Worm (Caenorhabditis elegans): ENCODE results near the gene Y55B1AR.4.
A peak's percentile ranks its signal among the peaks of the same experiment; 100 is the strongest.

Gene Y55B1AR.4

ce11 chrIII:623754-624153 is 18.4 kb upstream of the Y55B1AR.4 start (continued):
- TF ChIP-seq ztf-3 (GFP tag; optimal IDR thresholded peaks at IDR 0.05) (no peak), nhr-80 (tag; optimal IDR thresholded peaks at IDR 0.05) (peak; percentile 99), tbx-9 (tag; optimal IDR thresholded peaks at IDR 0.05; ENCODE audit: borderline replicate concordance) (no peak), lin-54 (GFP tag; optimal IDR thresholded peaks at IDR 0.05) (peak; percentile 53), lin-40 (tag; optimal IDR thresholded peaks at IDR 0.05) (peak; percentile 84), somi-1 (GFP tag; optimal IDR thresholded peaks at IDR 0.05) (peak; percentile 79), ceh-27 (GFP tag; optimal IDR thresholded peaks at IDR 0.05) (peak; percentile 92), lin-35 (GFP tag; optimal IDR thresholded peaks at IDR 0.05) (peak in 1 of 3 experiments; percentile 18), ceh-40 (GFP tag; IDR thresholded peaks at IDR 0.05) (no peak), mes-4 (tag; optimal IDR thresholded peaks at IDR 0.05) (no peak), dpl-1 (GFP tag; optimal IDR thresholded peaks at IDR 0.05) (no peak), T26A5.8 (tag; optimal IDR thresholded peaks at IDR 0.05) (no peak), K12H6.12 (tag; optimal IDR thresholded peaks at IDR 0.05) (peak; percentile 89), athp-1 (tag; optimal IDR thresholded peaks at IDR 0.05) (peak; percentile 44), ccch-3 (GFP tag; optimal IDR thresholded peaks at IDR 0.05) (no peak), zfh-2 (GFP tag; conservative IDR thresholded peaks at IDR 0.05) (peak; percentile 97), egl-44 (GFP tag; IDR thresholded peaks at IDR 0.05) (0 out of 2 replicates have a peak, but pooled peaks have one; percentile 72), aptf-3 (GFP tag; IDR thresholded peaks at IDR 0.05) (no peak), gei-17 (GFP tag; optimal IDR thresholded peaks at IDR 0.05) (peak; percentile 42), let-526 (GFP tag; IDR thresholded peaks at IDR 0.05) (no peak), ceh-100 (GFP tag; IDR thresholded peaks at IDR 0.05) (no peak), snpc-1.1 (tag; optimal IDR thresholded peaks at IDR 0.05; ENCODE audit: insufficient read depth) (no peak), hsf-1 (GFP tag; IDR thresholded peaks at IDR 0.05) (no peak), rec-8 (tag; optimal IDR thresholded peaks at IDR 0.05) (no peak), F22D6.2 (tag; optimal IDR thresholded peaks at IDR 0.05) (peak; percentile 20), Y53G8AR.9 (GFP tag; conservative IDR thresholded peaks at IDR 0.05) (peak; percentile 53; the same call in 1 of the 2 replicates), ztf-25 (GFP tag; IDR thresholded peaks at IDR 0.05) (no peak), ceh-91 (GFP tag; IDR thresholded peaks at IDR 0.05) (no peak), lsy-27 (tag; optimal IDR thresholded peaks at IDR 0.05; ENCODE audit: borderline replicate concordance, insufficient read depth) (no peak), madf-10 (tag; optimal IDR thresholded peaks at IDR 0.05) (peak; percentile 88), fkh-3 (tag; optimal IDR thresholded peaks at IDR 0.05) (no peak), B0336.3 (GFP tag; IDR thresholded peaks at IDR 0.05) (peak; percentile 80), nfya-1 (tag; optimal IDR thresholded peaks at IDR 0.05; ENCODE audit: borderline replicate concordance, insufficient read depth) (no peak), pha-4 (tag; optimal IDR thresholded peaks at IDR 0.05) (peak; percentile 90), snpc-3.4 (tag; optimal IDR thresholded peaks at IDR 0.05) (no peak), rpc-1 (optimal IDR thresholded peaks at IDR 0.05) (no peak), rpc-1 (tag; optimal IDR thresholded peaks at IDR 0.05) (no peak), hmg-20 (GFP tag; IDR thresholded peaks at IDR 0.05) (peak; percentile 52; the same call in 1 of the 2 replicates), cebp-2 (GFP tag; IDR thresholded peaks at IDR 0.05) (no peak), C06A6.2 (GFP tag; conservative IDR thresholded peaks at IDR 0.05) (peak; percentile 39; the same call in 1 of the 2 replicates), Y95B8A.8 (GFP tag; IDR thresholded peaks at IDR 0.05) (0 out of 2 replicates have a peak, but pooled peaks have one; percentile 12), ztf-18 (tag; optimal IDR thresholded peaks at IDR 0.05) (peak; percentile 74)
